Fruit fly (Drosophila melanogaster) whole organism, embryonic: ENCODE results near the gene CG43438.

Experiments
- Bgb ChIP-seq: fragments of 200-800 bp; sonication (Bioruptor generic); IDR thresholded peaks from 2 replicates; pipeline ENCODE4 v1.3.6; 2022; ENCODE audit warnings: missing biosample characterization, missing genetic modification characterization; ENCODE audit not compliant: partially characterized antibody
- CG17912 ChIP-seq: fragments of 200-800 bp; sonication (Bioruptor generic); optimal IDR thresholded peaks from 2 replicates; lab custom pipeline; 2018; ENCODE audit warnings: missing biosample characterization, mild to moderate bottlenecking, missing genetic modification characterization
- CG2875 ChIP-seq: fragments of 200-800 bp; sonication (Bioruptor generic); optimal IDR thresholded peaks from 2 replicates; lab custom pipeline; 2017; ENCODE audit warnings: missing biosample characterization, mild to moderate bottlenecking, missing genetic modification characterization, missing genetic modification reagents
- CG32532 ChIP-seq: fragments of 200-800 bp; sonication (Bioruptor generic); IDR thresholded peaks from 2 replicates; pipeline ENCODE4 v1.3.6; 2022; ENCODE audit warnings: missing biosample characterization, missing genetic modification characterization
- CG34224 ChIP-seq: fragments of 200-800 bp; sonication (Bioruptor generic); IDR thresholded peaks from 3 replicates; pipeline ENCODE4 v1.3.6; 2022; ENCODE audit warnings: missing biosample characterization, missing genetic modification characterization; ENCODE audit not compliant: partially characterized antibody
- CG34422 ChIP-seq: fragments of 200-800 bp; sonication (Bioruptor generic); IDR thresholded peaks from 3 replicates; pipeline ENCODE4 v1.3.6; 2022; ENCODE audit warnings: missing biosample characterization, missing genetic modification characterization
- CG6689 ChIP-seq: fragments of 200-800 bp; sonication (Bioruptor generic); IDR thresholded peaks from 2 replicates; pipeline ENCODE4 v1.3.6; 2022; ENCODE audit warnings: missing biosample characterization, missing genetic modification characterization
- CG8290 ChIP-seq, 3 experiments: fragments of 200-800 bp; sonication (Bioruptor generic); optimal IDR thresholded peaks; 2 replicates each; lab custom pipeline; 2016 to 2019; ENCODE audit warnings: missing biosample characterization in 3 of 3, missing genetic modification characterization in 3 of 3, mild to moderate bottlenecking in 2 of 3, moderate library complexity in 1 of 3
- CG9932 ChIP-seq: fragments of 200-800 bp; sonication (Bioruptor generic); IDR thresholded peaks from 2 replicates; pipeline ENCODE4 v1.3.6; 2022; ENCODE audit warnings: missing biosample characterization, missing genetic modification characterization
- Deaf1 ChIP-seq: fragments of 200-800 bp; optimal IDR thresholded peaks from 3 replicates; lab custom pipeline; 2019; ENCODE audit warnings: missing biosample characterization, mild to moderate bottlenecking, missing genetic modification characterization, moderate library complexity
- Dll ChIP-seq: fragments of 200-800 bp; sonication (Bioruptor generic); IDR thresholded peaks from 4 replicates; pipeline ENCODE4 v1.3.6; 2022; ENCODE audit warnings: missing biosample characterization, missing genetic modification characterization; ENCODE audit not compliant: partially characterized antibody
- E2f2 ChIP-seq: fragments of 200-800 bp; sonication (Bioruptor generic); IDR thresholded peaks from 2 replicates; pipeline ENCODE4 v1.3.6; 2022; ENCODE audit warnings: missing biosample characterization, missing genetic modification characterization
- Ets65A ChIP-seq: fragments of 200-800 bp; sonication (Bioruptor generic); peaks from one replicate; lab custom pipeline; 2016; ENCODE audit warnings: missing biosample characterization, missing genetic modification characterization
- HLH4C ChIP-seq: fragments of 200-800 bp; sonication (Bioruptor generic); IDR thresholded peaks from 3 replicates; pipeline ENCODE4 v1.3.6; 2022; ENCODE audit warnings: missing biosample characterization, missing genetic modification characterization; ENCODE audit not compliant: partially characterized antibody
- Hmx ChIP-seq: fragments of 200-800 bp; sonication (Bioruptor generic); optimal IDR thresholded peaks from 2 replicates; lab custom pipeline; 2016; ENCODE audit warnings: missing biosample characterization, missing genetic modification characterization
- Hr39 ChIP-seq: fragments of >200 bp; optimal IDR thresholded peaks from 2 replicates; lab custom pipeline; 2017
- Jarid2 ChIP-seq: fragments of 200-800 bp; sonication (Bioruptor generic); optimal IDR thresholded peaks from 3 replicates; lab custom pipeline; 2017; ENCODE audit warnings: mild to moderate bottlenecking, missing biosample characterization, missing genetic modification reagents, missing genetic modification characterization
- MTF-1 ChIP-seq: fragments of 200-800 bp; sonication (Bioruptor generic); optimal IDR thresholded peaks from 2 replicates; lab custom pipeline; 2018; ENCODE audit warnings: missing biosample characterization, mild to moderate bottlenecking, missing genetic modification characterization, borderline replicate concordance
- Med ChIP-seq: fragments of 200-800 bp; sonication (Bioruptor generic); peaks from one replicate; lab custom pipeline; 2016; ENCODE audit warnings: missing biosample characterization, missing genetic modification characterization, mild to moderate bottlenecking, inconsistent platforms, moderate library complexity
- Oaz ChIP-seq: fragments of 200-800 bp; sonication (Bioruptor generic); IDR thresholded peaks from 2 replicates; pipeline ENCODE4 v1.3.6; 2022; ENCODE audit warnings: missing biosample characterization, missing genetic modification characterization
- Rfx ChIP-seq: fragments of 200-800 bp; sonication (Bioruptor generic); IDR thresholded peaks from 2 replicates; pipeline ENCODE4 v1.3.6; 2022; ENCODE audit warnings: missing biosample characterization, missing genetic modification characterization
- Trl ChIP-seq, 3 experiments: fragments of >200 bp in 2 of 3; fragments of 200-800 bp in 1 of 3; sonication (Bioruptor generic) in 1 of 3; optimal IDR thresholded peaks; 2 replicates in 1 of 3; 3 replicates in 2 of 3; lab custom pipeline; 2016 to 2017; ENCODE audit warnings: missing biosample characterization in 1 of 3, missing genetic modification characterization in 1 of 3
- abd-A ChIP-seq: fragments of 200-800 bp; sonication (Bioruptor generic); optimal IDR thresholded peaks from 3 replicates; lab custom pipeline; 2019; ENCODE audit warnings: missing biosample characterization, mild to moderate bottlenecking, missing genetic modification characterization, moderate library complexity
- ato ChIP-seq: fragments of 200-800 bp; sonication (Bioruptor generic); IDR thresholded peaks from 2 replicates; pipeline ENCODE4 v1.3.6; 2022; ENCODE audit warnings: missing biosample characterization, missing genetic modification characterization; ENCODE audit not compliant: partially characterized antibody
- bbx ChIP-seq: fragments of 200-800 bp; sonication (Bioruptor generic); IDR thresholded peaks from 2 replicates; pipeline ENCODE4 v1.3.6; 2022; ENCODE audit warnings: missing biosample characterization, missing genetic modification characterization; ENCODE audit not compliant: partially characterized antibody
- chm ChIP-seq: fragments of 200-800 bp; sonication (Bioruptor generic); IDR thresholded peaks from 2 replicates; pipeline ENCODE4 v1.3.6; 2022; ENCODE audit warnings: missing biosample characterization, missing genetic modification characterization
- ci ChIP-seq: fragments of 200-800 bp; sonication (Bioruptor generic); IDR thresholded peaks from 3 replicates; pipeline ENCODE4 v1.3.6; 2022; ENCODE audit warnings: missing biosample characterization, missing genetic modification characterization
- crol ChIP-seq: fragments of 200-800 bp; sonication (Bioruptor generic); IDR thresholded peaks from 2 replicates; pipeline ENCODE4 v1.3.6; 2022; ENCODE audit warnings: missing biosample characterization, missing genetic modification characterization
- dmrt11E ChIP-seq: fragments of 200-800 bp; sonication (Bioruptor generic); optimal IDR thresholded peaks from 3 replicates; lab custom pipeline; 2018; ENCODE audit warnings: missing biosample characterization, mild to moderate bottlenecking, missing genetic modification characterization, moderate library complexity
- row ChIP-seq: fragments of 200-800 bp; sonication (Bioruptor generic); IDR thresholded peaks from 3 replicates; pipeline ENCODE4 v1.3.6; 2022; ENCODE audit warnings: missing biosample characterization, missing genetic modification characterization
- sens ChIP-seq: fragments of 200-800 bp; sonication (Bioruptor generic); peaks from one replicate; lab custom pipeline; 2016; ENCODE audit warnings: missing biosample characterization, missing genetic modification characterization
- sens-2 ChIP-seq: fragments of 200-800 bp; sonication (Bioruptor generic); IDR thresholded peaks from 2 replicates; pipeline ENCODE4 v1.3.6; 2022; ENCODE audit warnings: missing biosample characterization, missing genetic modification characterization
- seq ChIP-seq: fragments of 200-800 bp; sonication (Bioruptor generic); IDR thresholded peaks from 2 replicates; pipeline ENCODE4 v1.3.6; 2022; ENCODE audit warnings: missing biosample characterization, missing genetic modification characterization
- shn ChIP-seq: fragments of 200-800 bp; sonication (Bioruptor generic); optimal IDR thresholded peaks from 3 replicates; lab custom pipeline; 2016; ENCODE audit warnings: missing biosample characterization, missing genetic modification characterization
- slou ChIP-seq: fragments of 200-800 bp; sonication (Bioruptor generic); optimal IDR thresholded peaks from 3 replicates; lab custom pipeline; 2016; ENCODE audit warnings: missing biosample characterization, missing genetic modification characterization
- tx ChIP-seq: fragments of 200-800 bp; sonication (Bioruptor generic); optimal IDR thresholded peaks from 2 replicates; lab custom pipeline; 2016; ENCODE audit warnings: missing biosample characterization, missing genetic modification characterization
- zen2 ChIP-seq: fragments of 200-800 bp; sonication (Bioruptor generic); IDR thresholded peaks from 3 replicates; pipeline ENCODE4 v1.3.6; 2022; ENCODE audit warnings: missing biosample characterization, missing genetic modification characterization; ENCODE audit not compliant: partially characterized antibody
- zfh1 ChIP-seq: fragments of 200-800 bp; sonication (Bioruptor generic); IDR thresholded peaks from 3 replicates; pipeline ENCODE4 v1.3.6; 2022; ENCODE audit warnings: missing biosample characterization, missing genetic modification characterization

Gene CG43438

dm6 chr2L:11531520-11531919, 4.4 kb upstream of the CG43438 start, which contains the start of gene CG34162:
CG34162 (plus strand) TSS chr2L:11531820.
- no peak for TF ChIP-seq shn (GFP tag; lab: Kevin White, UChicago)
- TF ChIP-seq Hmx = no peak
- no peak for TF ChIP-seq CG2875
- no peak for TF ChIP-seq row (GFP tag; lab: Robert Waterston, UW)
- no peak for TF ChIP-seq CG6689 (GFP tag; lab: Robert Waterston, UW)
- TF ChIP-seq, all 482 proteins: peak for 0

- TF ChIP-seq slou (GFP tag; lab: Kevin White, UChicago) (no peak), Hr39 (peak; percentile 91)
Observed at dm6 chr2L:11553825-11554224, 17.9 kb downstream of the CG43438 start.

- TF ChIP-seq E2f2 (GFP tag; lab: Robert Waterston, UW) = no peak
- peak; percentile 74 for TF ChIP-seq Med (GFP tag; lab: Kevin White, UChicago)
- 0 out of 2 replicates have a peak, but pooled peaks have one; percentile 23 for TF ChIP-seq Oaz (GFP tag; lab: Robert Waterston, UW)
- 0 out of 3 replicates have a peak, but pooled peaks have one; percentile 31 for TF ChIP-seq ci
- no peak for TF ChIP-seq sens-2 (GFP tag; lab: Robert Waterston, UW)
- 0 out of 2 replicates have a peak, but pooled peaks have one; percentile 36 for TF ChIP-seq bbx
- TF ChIP-seq Deaf1 = peak; percentile 97
- TF ChIP-seq Rfx (GFP tag; lab: Robert Waterston, UW) = 0 out of 2 replicates have a peak, but pooled peaks have one; percentile 30
- TF ChIP-seq CG8290 (GFP tag; optimal IDR thresholded peaks at IDR 0.05; lab: Kevin White, UChicago) = no peak
- peak in 1 of 2 experiments; percentile 5 for TF ChIP-seq CG8290 (tag; optimal IDR thresholded peaks at IDR 0.05; lab: Kevin White, UChicago)
- TF ChIP-seq CG17912 (GFP tag; lab: Kevin White, UChicago) = no peak
- no peak for TF ChIP-seq tx (GFP tag; lab: Kevin White, UChicago)
- peak; percentile 14; the same call in 1 of the 2 replicates for TF ChIP-seq CG32532 (GFP tag; lab: Robert Waterston, UW)
- TF ChIP-seq Bgb (GFP tag; lab: Robert Waterston, UW) = 0 out of 2 replicates have a peak, but pooled peaks have one; percentile 8
- 0 out of 2 replicates have a peak, but pooled peaks have one; percentile 6 for TF ChIP-seq crol (GFP tag; lab: Robert Waterston, UW)
- TF ChIP-seq Jarid2 = peak; percentile 93
- peak; percentile 57 to 76 for TF ChIP-seq Trl (optimal IDR thresholded peaks at IDR 0.05; lab: Kevin White, UChicago)
- no peak for TF ChIP-seq Trl (GFP tag; optimal IDR thresholded peaks at IDR 0.05; lab: Kevin White, UChicago)
- peak; percentile 27 for TF ChIP-seq abd-A
- TF ChIP-seq CG34224 (GFP tag; lab: Robert Waterston, UW) = 0 out of 3 replicates have a peak, but pooled peaks have one; percentile 13
- TF ChIP-seq ato (GFP tag; lab: Robert Waterston, UW) = 0 out of 2 replicates have a peak, but pooled peaks have one; percentile 33
- 0 out of 4 replicates have a peak, but pooled peaks have one; percentile 12 for TF ChIP-seq Dll (GFP tag; lab: Robert Waterston, UW)
- TF ChIP-seq chm (GFP tag; lab: Robert Waterston, UW) = peak; percentile 58; the same call in 1 of the 2 replicates
- 0 out of 3 replicates have a peak, but pooled peaks have one; percentile 11 for TF ChIP-seq zfh1 (GFP tag; lab: Robert Waterston, UW)
- 0 out of 2 replicates have a peak, but pooled peaks have one; percentile 10 for TF ChIP-seq CG9932 (GFP tag; lab: Robert Waterston, UW)
- 0 out of 3 replicates have a peak, but pooled peaks have one; percentile 38 for TF ChIP-seq HLH4C (GFP tag; lab: Robert Waterston, UW)
- TF ChIP-seq seq = 0 out of 2 replicates have a peak, but pooled peaks have one; percentile 8
- TF ChIP-seq CG34422 (GFP tag; lab: Robert Waterston, UW) = 0 out of 3 replicates have a peak, but pooled peaks have one; percentile 17
- TF ChIP-seq dmrt11E = no peak
- TF ChIP-seq MTF-1 = no peak
- TF ChIP-seq Ets65A (GFP tag; lab: Kevin White, UChicago) = peak; percentile 87
- peak; percentile 38 for TF ChIP-seq sens (GFP tag; lab: Kevin White, UChicago)
- 0 out of 3 replicates have a peak, but pooled peaks have one; percentile 5 for TF ChIP-seq zen2 (GFP tag; lab: Robert Waterston, UW)
Observed at dm6 chr2L:11581617-11582254, 45.8 kb downstream of the CG43438 start, which contains the start of gene kek2. kek2 (plus strand) TSS chr2L:11581937.
